Fruit fly (Drosophila melanogaster): Measurements from ENCODE around the gene CG31650.

CG31650 gene

DNA sequence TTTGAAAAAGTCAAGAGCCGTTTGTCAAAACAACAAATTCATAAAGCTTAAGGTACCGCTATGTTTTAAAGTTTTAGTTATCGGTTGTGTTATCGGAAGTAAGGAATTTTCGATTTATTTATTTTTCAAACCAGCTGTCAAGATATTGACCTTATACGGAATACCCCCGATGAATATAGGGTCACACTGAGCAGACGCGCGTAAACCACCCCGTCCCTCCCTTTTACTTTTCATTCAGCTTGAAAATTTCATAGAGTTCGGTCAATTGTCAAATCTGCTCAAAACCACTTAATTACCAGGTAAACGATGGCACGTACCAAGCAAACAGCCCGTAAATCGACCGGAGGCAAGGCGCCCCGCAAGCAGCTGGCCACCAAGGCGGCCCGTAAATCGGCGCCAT is 10.4 kb upstream of the CG31650 start, which contains the start of the genes CG14036 and His3.3A:
TSS of gene CG14036 (minus strand) at position 64 of the 400 bp plus-strand sequence.
TSS of gene His3.3A (plus strand) at position 106 of the 400 bp plus-strand sequence.
- TF ChIP-seq foxo (GFP tag; optimal IDR thresholded peaks at IDR 0.05) (peak in 1 of 2 experiments; percentile 18), Jra (GFP tag; optimal IDR thresholded peaks at IDR 0.05) (no peak), dmrt93B (GFP tag; optimal IDR thresholded peaks at IDR 0.05) (no peak), Myc (optimal IDR thresholded peaks at IDR 0.05) (peak; percentile 13), HLH106 (tag; optimal IDR thresholded peaks at IDR 0.05) (no peak), rgr (GFP tag; optimal IDR thresholded peaks at IDR 0.05) (peak; percentile 30), usp (GFP tag; optimal IDR thresholded peaks at IDR 0.05) (no peak), h (GFP tag; optimal IDR thresholded peaks at IDR 0.05) (peak; percentile 13), Mio (GFP tag; optimal IDR thresholded peaks at IDR 0.05) (no peak), Sp1 (GFP tag; optimal IDR thresholded peaks at IDR 0.05) (peak; percentile 4), jim (GFP tag; optimal IDR thresholded peaks at IDR 0.05) (no peak), sv (GFP tag; optimal IDR thresholded peaks at IDR 0.05) (no peak), br (GFP tag; optimal IDR thresholded peaks at IDR 0.05) (no peak), pan (optimal IDR thresholded peaks at IDR 0.05) (no peak), Rel (GFP tag; optimal IDR thresholded peaks at IDR 0.05) (no peak), Rel (tag; optimal IDR thresholded peaks at IDR 0.05) (peak; percentile 75)

DNA sequence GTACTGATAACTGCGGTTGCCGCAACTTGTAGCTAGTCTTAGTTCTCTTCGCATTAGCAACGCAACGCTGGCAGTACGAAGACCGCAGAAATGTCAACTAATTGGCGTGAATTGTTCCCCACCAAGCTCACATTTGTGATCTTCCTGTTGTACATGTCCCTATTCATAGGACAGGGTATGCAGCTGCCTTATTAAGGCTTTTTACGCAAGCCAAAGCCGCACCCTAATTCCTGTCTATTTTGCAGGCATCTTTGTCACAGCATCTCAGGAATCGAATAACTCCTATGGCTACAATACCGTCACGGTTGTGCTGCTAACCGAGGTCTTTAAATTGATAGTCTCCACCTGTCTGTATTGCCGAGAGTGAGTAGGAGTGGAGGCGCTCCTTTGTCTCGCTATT is 8.5 kb upstream of the CG31650 start, which contains the start of gene eIF3h:
TSS of gene eIF3h (minus strand) at position 101 of the 400 bp plus-strand sequence.
- TF ChIP-seq br (GFP tag; optimal IDR thresholded peaks at IDR 0.05), result no peak
- no peak for TF ChIP-seq ey (GFP tag; optimal IDR thresholded peaks at IDR 0.05)
- no peak for TF ChIP-seq HLH106 (tag; optimal IDR thresholded peaks at IDR 0.05)
- TF ChIP-seq jim (GFP tag; optimal IDR thresholded peaks at IDR 0.05), result no peak
- no peak for TF ChIP-seq usp (GFP tag; optimal IDR thresholded peaks at IDR 0.05)
- no peak for TF ChIP-seq sv (GFP tag; optimal IDR thresholded peaks at IDR 0.05)
- TF ChIP-seq foxo (GFP tag; optimal IDR thresholded peaks at IDR 0.05), result no peak
- TF ChIP-seq fru (GFP tag; optimal IDR thresholded peaks at IDR 0.05), result no peak
- no peak for TF ChIP-seq Hr78 (GFP tag; optimal IDR thresholded peaks at IDR 0.05)
- no peak for TF ChIP-seq Dif (GFP tag; optimal IDR thresholded peaks at IDR 0.05; ENCODE audit: partially characterized antibody)
- no peak for TF ChIP-seq CrebA (GFP tag; optimal IDR thresholded peaks at IDR 0.05; ENCODE audit: borderline replicate concordance)
- TF ChIP-seq dl (GFP tag; optimal IDR thresholded peaks at IDR 0.05; ENCODE audit: insufficient read depth in 1 of 2, partially characterized antibody in 2 of 2), result no peak
- no peak for TF ChIP-seq GATAd (GFP tag; optimal IDR thresholded peaks at IDR 0.05)
- TF ChIP-seq rgr (GFP tag; optimal IDR thresholded peaks at IDR 0.05), result no peak
- no peak for TF ChIP-seq pan (optimal IDR thresholded peaks at IDR 0.05)
- TF ChIP-seq Abd-B (GFP tag; optimal IDR thresholded peaks at IDR 0.05), result no peak
- no peak for TF ChIP-seq Hnf4 (GFP tag; optimal IDR thresholded peaks at IDR 0.05)
- no peak for TF ChIP-seq dsf (GFP tag; optimal IDR thresholded peaks at IDR 0.05; ENCODE audit: borderline replicate concordance)
- no peak for TF ChIP-seq Sp1 (GFP tag; optimal IDR thresholded peaks at IDR 0.05)
- no peak for TF ChIP-seq Rel (GFP tag; optimal IDR thresholded peaks at IDR 0.05)
- TF ChIP-seq Rel (tag; optimal IDR thresholded peaks at IDR 0.05), result no peak

DNA sequence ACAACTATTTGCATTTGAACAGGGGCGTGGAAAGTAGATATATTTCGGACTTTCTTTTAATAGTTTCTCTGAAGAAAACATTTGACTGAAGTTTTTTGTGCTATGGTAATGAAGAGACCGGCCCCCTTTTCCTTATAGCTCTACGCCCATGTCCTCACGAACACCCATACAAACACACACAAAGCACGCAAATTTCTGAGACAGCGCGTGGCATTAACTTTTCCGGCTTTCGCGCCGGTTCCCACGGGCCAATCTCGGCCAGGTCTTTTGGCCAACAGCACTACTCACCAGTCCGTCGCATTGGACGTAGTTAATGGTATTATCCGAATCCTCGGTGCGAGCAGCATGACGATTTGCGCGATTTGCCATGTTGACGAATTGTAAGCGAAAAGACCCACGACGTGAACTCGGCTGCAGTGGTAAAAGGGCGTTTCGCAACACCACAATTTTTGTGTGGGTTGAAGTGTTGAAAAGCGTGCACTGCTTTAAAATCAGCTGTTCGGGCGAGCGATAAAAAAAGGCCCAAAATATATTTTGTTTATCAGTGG is 7.9 kb upstream of the CG31650 start, which contains the start of gene senju:
TSS of gene senju (plus strand) at position 477 of the 548 bp plus-strand sequence.
- TF ChIP-seq ey (GFP tag; optimal IDR thresholded peaks at IDR 0.05) (peak; percentile 92), N (GFP tag; optimal IDR thresholded peaks at IDR 0.05) (no peak), CrebA (GFP tag; optimal IDR thresholded peaks at IDR 0.05; ENCODE audit: borderline replicate concordance) (no peak), brk (GFP tag; optimal IDR thresholded peaks at IDR 0.05) (no peak), pan (optimal IDR thresholded peaks at IDR 0.05) (no peak), rgr (GFP tag; optimal IDR thresholded peaks at IDR 0.05) (peak; percentile 90), fru (GFP tag; optimal IDR thresholded peaks at IDR 0.05) (peak; percentile 90), OdsH (GFP tag; optimal IDR thresholded peaks at IDR 0.05) (peak; percentile 89), sv (GFP tag; optimal IDR thresholded peaks at IDR 0.05) (peak; percentile 75), dsf (GFP tag; optimal IDR thresholded peaks at IDR 0.05; ENCODE audit: borderline replicate concordance) (peak; percentile 73), br (GFP tag; optimal IDR thresholded peaks at IDR 0.05) (peak; percentile 93), Hnf4 (GFP tag; optimal IDR thresholded peaks at IDR 0.05) (peak; percentile 91), psq (GFP tag; optimal IDR thresholded peaks at IDR 0.05) (peak; percentile 82), woc (GFP tag; optimal IDR thresholded peaks at IDR 0.05) (no peak), CG9705 (GFP tag; optimal IDR thresholded peaks at IDR 0.05) (peak; percentile 67), usp (GFP tag; optimal IDR thresholded peaks at IDR 0.05) (no peak), CG32264 (GFP tag; optimal IDR thresholded peaks at IDR 0.05) (peak; percentile 25), jim (GFP tag; optimal IDR thresholded peaks at IDR 0.05) (peak; percentile 43), Hr83 (GFP tag; optimal IDR thresholded peaks at IDR 0.05; ENCODE audit: poor library complexity, severe bottlenecking) (peak; percentile 95), Rel (GFP tag; optimal IDR thresholded peaks at IDR 0.05) (no peak), Rel (tag; optimal IDR thresholded peaks at IDR 0.05) (peak; percentile 98), GATAd (GFP tag; optimal IDR thresholded peaks at IDR 0.05) (no peak), h (GFP tag; optimal IDR thresholded peaks at IDR 0.05) (peak; percentile 93), sage (GFP tag; optimal IDR thresholded peaks at IDR 0.05) (no peak), Myc (optimal IDR thresholded peaks at IDR 0.05) (peak; percentile 57), dl (GFP tag; optimal IDR thresholded peaks at IDR 0.05; ENCODE audit: insufficient read depth in 1 of 2, partially characterized antibody in 2 of 2) (no peak), Sp1 (GFP tag; optimal IDR thresholded peaks at IDR 0.05) (peak; percentile 79), dmrt93B (GFP tag; optimal IDR thresholded peaks at IDR 0.05) (peak; percentile 57), Mio (GFP tag; optimal IDR thresholded peaks at IDR 0.05) (peak; percentile 53), Dif (GFP tag; optimal IDR thresholded peaks at IDR 0.05; ENCODE audit: partially characterized antibody) (no peak), HLH106 (tag; optimal IDR thresholded peaks at IDR 0.05) (peak; percentile 59), Jra (GFP tag; optimal IDR thresholded peaks at IDR 0.05) (peak; percentile 91), Dfd (GFP tag; optimal IDR thresholded peaks at IDR 0.05) (no peak), Abd-B (GFP tag; optimal IDR thresholded peaks at IDR 0.05) (no peak), lola (GFP tag; optimal IDR thresholded peaks at IDR 0.05) (no peak), foxo (GFP tag; optimal IDR thresholded peaks at IDR 0.05) (peak in 1 of 2 experiments; percentile 92), Vsx2 (GFP tag; optimal IDR thresholded peaks at IDR 0.05; ENCODE audit: partially characterized antibody) (no peak), tai (GFP tag; optimal IDR thresholded peaks at IDR 0.05) (no peak), Hr78 (GFP tag; optimal IDR thresholded peaks at IDR 0.05) (no peak)
